Fruit fly (Drosophila melanogaster) Kc167 (cell line): ENCODE data around the gene Pde11.

Experiments used
- Sin3A ChIP-seq: fragments of >200 bp; optimal IDR thresholded peaks from 2 replicates; lab custom pipeline; 2018; ENCODE audit warnings: missing external identifiers
- ttk ChIP-seq: sonication (Bioruptor generic); optimal IDR thresholded peaks from 2 replicates; lab custom pipeline; 2017; ENCODE audit warnings: missing external identifiers

dm6 chr2L:18599152-18599551, 9.0 kb upstream of the Pde11 start:
- TF ChIP-seq Sin3A (lab: Kevin White, UChicago) (no peak), ttk (lab: Kevin White, UChicago) (no peak)
